Fruit fly (Drosophila melanogaster): ENCODE measurements around the gene CG17549.
A peak's percentile ranks its signal among the peaks of the same experiment; 100 is the strongest.

The CG17549 gene

dm6 chr2L:19376145-19376544, 13.7 kb downstream of the CG17549 start:
- TF ChIP-seq lz (GFP tag; optimal IDR thresholded peaks at IDR 0.05): peak; percentile 23
- peak; percentile 37 for TF ChIP-seq CG34406 (GFP tag; optimal IDR thresholded peaks at IDR 0.05)
- TF ChIP-seq CG6854 (GFP tag; optimal IDR thresholded peaks at IDR 0.05): no peak
- peak; percentile 52 for TF ChIP-seq fd59A (GFP tag; optimal IDR thresholded peaks at IDR 0.05)
- TF ChIP-seq CG10631 (GFP tag; optimal IDR thresholded peaks at IDR 0.05): peak; percentile 69
- peak; percentile 72 for TF ChIP-seq achi (GFP tag; optimal IDR thresholded peaks at IDR 0.05)
- TF ChIP-seq topi (GFP tag; optimal IDR thresholded peaks at IDR 0.05): peak; percentile 23
- TF ChIP-seq Ets21C (GFP tag; optimal IDR thresholded peaks at IDR 0.05): peak; percentile 24
- peak; percentile 23 for TF ChIP-seq Smox (GFP tag; optimal IDR thresholded peaks at IDR 0.05)
- TF ChIP-seq CG1621 (tag; optimal IDR thresholded peaks at IDR 0.05): peak; percentile 26
- peak; percentile 84 for TF ChIP-seq eg (GFP tag; IDR thresholded peaks at IDR 0.05)
- TF ChIP-seq Sox14 (GFP tag; optimal IDR thresholded peaks at IDR 0.05): peak; percentile 51
- TF ChIP-seq CG6792 (GFP tag; optimal IDR thresholded peaks at IDR 0.05): peak; percentile 37
- peak; percentile 35; the same call in 1 of the 2 replicates for TF ChIP-seq CG11294 (GFP tag; IDR thresholded peaks at IDR 0.05)
- peak; percentile 42 for TF ChIP-seq spab (GFP tag; optimal IDR thresholded peaks at IDR 0.05)
- TF ChIP-seq Sox102F (GFP tag; optimal IDR thresholded peaks at IDR 0.05): no peak
- TF ChIP-seq esn (GFP tag; optimal IDR thresholded peaks at IDR 0.05): peak; percentile 19
- peak; percentile 59 for TF ChIP-seq dsx (GFP tag; optimal IDR thresholded peaks at IDR 0.05; ENCODE audit: poor library complexity, severe bottlenecking)
- TF ChIP-seq CG16779 (tag; optimal IDR thresholded peaks at IDR 0.05): peak; percentile 51
- peak; percentile 59 for TF ChIP-seq svp (GFP tag)
- TF ChIP-seq cyc (GFP tag; optimal IDR thresholded peaks at IDR 0.05): peak; percentile 26
- TF ChIP-seq Eip78C (GFP tag): peak; percentile 76
- peak; percentile 17 to 45 for TF ChIP-seq ss (GFP tag; optimal IDR thresholded peaks at IDR 0.05)
- peak; percentile 11 for TF ChIP-seq Hr39 (GFP tag; optimal IDR thresholded peaks at IDR 0.05)
- TF ChIP-seq Eip93F (GFP tag; optimal IDR thresholded peaks at IDR 0.05): no peak
- no peak for TF ChIP-seq Hr38 (GFP tag; optimal IDR thresholded peaks at IDR 0.05)
- no peak; the same call in 1 of the 2 replicates for TF ChIP-seq Gug (GFP tag; IDR thresholded peaks at IDR 0.05)
- TF ChIP-seq Eip75B (GFP tag; optimal IDR thresholded peaks at IDR 0.05): peak; percentile 51
- peak; percentile 53 to 61 for TF ChIP-seq salr (GFP tag; optimal IDR thresholded peaks at IDR 0.05)
- TF ChIP-seq OdsH (GFP tag; optimal IDR thresholded peaks at IDR 0.05): peak; percentile 71
- TF ChIP-seq CG15336 (GFP tag; IDR thresholded peaks at IDR 0.05): peak; percentile 89
- TF ChIP-seq Met (GFP tag; optimal IDR thresholded peaks at IDR 0.05): peak; percentile 25
- peak; percentile 86 for TF ChIP-seq CG8119 (GFP tag; IDR thresholded peaks at IDR 0.05)
- peak; percentile 49 for TF ChIP-seq acj6 (GFP tag; optimal IDR thresholded peaks at IDR 0.05)
- TF ChIP-seq CG32006 (GFP tag; optimal IDR thresholded peaks at IDR 0.05): peak; percentile 79
- no peak for TF ChIP-seq fkh (GFP tag; optimal IDR thresholded peaks at IDR 0.05)
- TF ChIP-seq CG4318 (GFP tag; optimal IDR thresholded peaks at IDR 0.05): peak; percentile 65
- peak; percentile 66 for TF ChIP-seq CG10669 (GFP tag; optimal IDR thresholded peaks at IDR 0.05)
- TF ChIP-seq CG8632 (GFP tag; optimal IDR thresholded peaks at IDR 0.05): peak; percentile 8
- peak; percentile 59 for TF ChIP-seq CG3919 (GFP tag; optimal IDR thresholded peaks at IDR 0.05)
- TF ChIP-seq dac (GFP tag; optimal IDR thresholded peaks at IDR 0.05): peak; percentile 49
- peak; percentile 54 for TF ChIP-seq CG6808 (GFP tag; optimal IDR thresholded peaks at IDR 0.05)
- no peak for TF ChIP-seq vri (GFP tag; optimal IDR thresholded peaks at IDR 0.05)
- peak; percentile 62 for TF ChIP-seq CG3032 (tag; optimal IDR thresholded peaks at IDR 0.05)
- peak; percentile 43 for TF ChIP-seq pdm3 (GFP tag; optimal IDR thresholded peaks at IDR 0.05)
- peak; percentile 15 for TF ChIP-seq Sox15 (GFP tag; optimal IDR thresholded peaks at IDR 0.05)
- TF ChIP-seq CG6163 (GFP tag; IDR thresholded peaks at IDR 0.05): peak; percentile 84
- TF ChIP-seq CG31627 (GFP tag; optimal IDR thresholded peaks at IDR 0.05): peak; percentile 14
- peak; percentile 54 for TF ChIP-seq CG11762 (GFP tag; optimal IDR thresholded peaks at IDR 0.05; ENCODE audit: insufficient read depth)
- TF ChIP-seq net (GFP tag; optimal IDR thresholded peaks at IDR 0.05): peak; percentile 53
- TF ChIP-seq Lpt (GFP tag; optimal IDR thresholded peaks at IDR 0.05): peak; percentile 51
- TF ChIP-seq Ets96B (tag; optimal IDR thresholded peaks at IDR 0.05): peak; percentile 40
